Worm (Caenorhabditis elegans) whole organism, late embryonic: ENCODE measurements around the gene mdl-1.
A peak's percentile ranks its signal among the peaks of the same experiment; 100 is the strongest.

Source experiments
- F13H6.1 ChIP-seq: sonication (generic microtip); optimal IDR thresholded peaks from 2 replicates; lab custom pipeline; 2016; ENCODE audit warnings: missing genetic modification characterization, missing compliant biosample characterization
- K09A11.1 ChIP-seq: sonication (generic microtip); optimal IDR thresholded peaks from 2 replicates; lab custom pipeline; 2017; ENCODE audit warnings: antibody characterized with exemption, mild to moderate bottlenecking, missing genetic modification characterization, missing compliant biosample characterization; ENCODE audit not compliant: insufficient read depth
- ama-1 ChIP-seq: fragments of 150-350 bp; optimal IDR thresholded peaks from 2 replicates; lab custom pipeline; 2014
- ceh-18 ChIP-seq: sonication (generic microtip); optimal IDR thresholded peaks from 2 replicates; lab custom pipeline; 2016; ENCODE audit warnings: missing genetic modification characterization, missing compliant biosample characterization
- ceh-2 ChIP-seq: sonication (generic microtip); optimal IDR thresholded peaks from 2 replicates; lab custom pipeline; 2016; ENCODE audit warnings: missing genotype, missing genetic modification characterization, missing compliant biosample characterization
- ceh-22 ChIP-seq: sonication (generic microtip); optimal IDR thresholded peaks from 2 replicates; lab custom pipeline; 2017; ENCODE audit warnings: missing biosample characterization, missing genetic modification characterization
- ceh-24 ChIP-seq: sonication (generic microtip); optimal IDR thresholded peaks from 2 replicates; lab custom pipeline; 2016; ENCODE audit warnings: mild to moderate bottlenecking, missing genetic modification characterization, missing compliant biosample characterization
- ceh-30 ChIP-seq: fragments of 150-350 bp; optimal IDR thresholded peaks from 2 replicates; lab custom pipeline; 2014; ENCODE audit warnings: missing biosample characterization, missing genetic modification characterization
- ceh-31 ChIP-seq: sonication (generic microtip); optimal IDR thresholded peaks from 2 replicates; lab custom pipeline; 2016; ENCODE audit warnings: missing genetic modification characterization, missing compliant biosample characterization
- ceh-34 ChIP-seq: sonication (generic microtip); optimal IDR thresholded peaks from 2 replicates; lab custom pipeline; 2016; ENCODE audit warnings: mild to moderate bottlenecking, missing genetic modification characterization, missing compliant biosample characterization
- ceh-45 ChIP-seq: fragments of 200-800 bp; sonication (Bioruptor generic); IDR thresholded peaks from 2 replicates; pipeline ENCODE4 v1.3.6; 2022; ENCODE audit warnings: missing genetic modification reagents, missing genetic modification characterization, missing compliant biosample characterization
- ceh-9 ChIP-seq: sonication (generic microtip); optimal IDR thresholded peaks from 2 replicates; lab custom pipeline; 2016; ENCODE audit warnings: mild to moderate bottlenecking, missing genetic modification characterization, inconsistent platforms, missing compliant biosample characterization
- dve-1 ChIP-seq: sonication (generic microtip); optimal IDR thresholded peaks from 2 replicates; lab custom pipeline; 2017; ENCODE audit warnings: antibody characterized with exemption, mild to moderate bottlenecking, missing genetic modification characterization, missing compliant biosample characterization
- elt-2 ChIP-seq: sonication (generic microtip); optimal IDR thresholded peaks from 2 replicates; lab custom pipeline; 2016; ENCODE audit warnings: missing genetic modification reagents, missing genetic modification characterization, missing compliant biosample characterization
- eyg-1 ChIP-seq: sonication (generic microtip); optimal IDR thresholded peaks from 2 replicates; lab custom pipeline; 2016; ENCODE audit warnings: missing genotype, missing genetic modification characterization, missing compliant biosample characterization
- fax-1 ChIP-seq: sonication (generic microtip); optimal IDR thresholded peaks from 2 replicates; lab custom pipeline; 2016; ENCODE audit warnings: missing genotype, missing genetic modification characterization, missing compliant biosample characterization
- fkh-10 ChIP-seq: fragments of 150-350 bp; optimal IDR thresholded peaks from 2 replicates; lab custom pipeline; 2014; ENCODE audit warnings: missing biosample characterization, missing genetic modification reagents, missing genetic modification characterization
- fkh-6 ChIP-seq: sonication (generic microtip); optimal IDR thresholded peaks from 2 replicates; lab custom pipeline; 2016; ENCODE audit warnings: missing genetic modification characterization, missing compliant biosample characterization
- gmeb-2 ChIP-seq: sonication (generic microtip); optimal IDR thresholded peaks from 2 replicates; lab custom pipeline; 2016; ENCODE audit warnings: missing genetic modification characterization, inconsistent platforms, missing compliant biosample characterization
- hlh-15 ChIP-seq: sonication (generic microtip); optimal IDR thresholded peaks from 2 replicates; lab custom pipeline; 2016; ENCODE audit warnings: missing genetic modification characterization, missing compliant biosample characterization
- hlh-30 ChIP-seq: sonication (generic microtip); optimal IDR thresholded peaks from 2 replicates; lab custom pipeline; 2017; ENCODE audit warnings: antibody characterized with exemption, missing genetic modification characterization, missing compliant biosample characterization; ENCODE audit not compliant: insufficient read depth
- hlh-6 ChIP-seq: sonication (generic microtip); optimal IDR thresholded peaks from 2 replicates; lab custom pipeline; 2016; ENCODE audit warnings: missing genotype, missing genetic modification characterization, missing compliant biosample characterization
- hlh-8 ChIP-seq: sonication (generic microtip); optimal IDR thresholded peaks from 2 replicates; lab custom pipeline; 2016; ENCODE audit warnings: missing genotype, missing genetic modification characterization, missing compliant biosample characterization
- lin-11 ChIP-seq: fragments of 200-800 bp; sonication (Bioruptor generic); optimal IDR thresholded peaks from 2 replicates; lab custom pipeline; 2018; ENCODE audit warnings: mild to moderate bottlenecking, missing genetic modification characterization, missing compliant biosample characterization
- nfya-1 ChIP-seq: sonication (generic microtip); optimal IDR thresholded peaks from 2 replicates; lab custom pipeline; 2017; ENCODE audit warnings: missing genetic modification characterization, mild to moderate bottlenecking, missing compliant biosample characterization, antibody characterized with exemption, moderate library complexity
- odd-2 ChIP-seq: sonication (generic microtip); optimal IDR thresholded peaks from 2 replicates; lab custom pipeline; 2017; ENCODE audit warnings: antibody characterized with exemption, mild to moderate bottlenecking, missing genetic modification characterization, missing compliant biosample characterization
- pha-4 ChIP-seq: fragments of 150-350 bp; optimal IDR thresholded peaks from 2 replicates; lab custom pipeline; 2018; ENCODE audit warnings: missing biosample characterization, missing genetic modification reagents, missing genetic modification characterization
- ref-2 ChIP-seq: sonication (generic microtip); optimal IDR thresholded peaks from 2 replicates; lab custom pipeline; 2016; ENCODE audit warnings: missing genetic modification characterization, missing compliant biosample characterization
- rnt-1 ChIP-seq: sonication (generic microtip); optimal IDR thresholded peaks from 2 replicates; lab custom pipeline; 2016; ENCODE audit warnings: missing genetic modification characterization, missing compliant biosample characterization
- sdc-2 ChIP-seq: sonication (generic microtip); optimal IDR thresholded peaks from 2 replicates; lab custom pipeline; 2016; ENCODE audit warnings: missing genotype, missing genetic modification characterization, missing compliant biosample characterization
- syd-9 ChIP-seq: sonication (generic microtip); optimal IDR thresholded peaks from 2 replicates; lab custom pipeline; 2016; ENCODE audit warnings: mild to moderate bottlenecking, missing genetic modification characterization, moderate library complexity, missing compliant biosample characterization
- ttx-3 ChIP-seq: sonication (generic microtip); optimal IDR thresholded peaks from 2 replicates; lab custom pipeline; 2016; ENCODE audit warnings: missing genetic modification reagents, missing genetic modification characterization, missing compliant biosample characterization
- unc-55 ChIP-seq: sonication (generic microtip); optimal IDR thresholded peaks from 2 replicates; lab custom pipeline; 2017; ENCODE audit warnings: missing biosample characterization, missing genetic modification reagents, missing genetic modification characterization
- zip-5 ChIP-seq: sonication (generic microtip); optimal IDR thresholded peaks from 2 replicates; lab custom pipeline; 2016; ENCODE audit warnings: missing genetic modification characterization, missing compliant biosample characterization

mdl-1 gene

DNA sequence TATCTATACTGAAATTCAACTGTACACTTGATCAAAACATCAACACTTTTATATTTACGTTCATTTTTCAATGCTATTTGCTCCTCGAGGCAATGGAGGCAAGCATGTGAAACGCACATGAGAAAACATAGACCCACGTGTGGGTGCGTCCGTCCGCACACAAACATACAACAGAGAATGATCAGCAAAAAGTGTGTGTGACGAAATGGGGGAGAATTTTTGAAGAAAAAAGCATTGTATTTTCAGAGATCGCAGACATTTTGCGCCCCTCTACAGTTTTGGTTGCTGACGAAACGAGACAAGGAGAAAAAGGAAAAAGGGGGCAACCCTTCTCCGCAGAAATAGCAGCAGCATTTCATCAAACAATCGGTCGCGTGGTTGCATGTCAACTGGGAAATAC, 8.0 kb downstream of the mdl-1 start (continued):
- TF ChIP-seq unc-55 (peak; percentile 26), ceh-34 (tag; lab: Kevin White, UChicago) (no peak), ceh-31 (tag; lab: Kevin White, UChicago) (no peak), fax-1 (tag; lab: Kevin White, UChicago) (no peak), hlh-8 (tag; lab: Kevin White, UChicago) (no peak), nfya-1 (tag; lab: Kevin White, UChicago) (peak; percentile 48), hlh-30 (tag; lab: Kevin White, UChicago) (peak; percentile 11), dve-1 (tag; lab: Kevin White, UChicago) (peak; percentile 50), lin-11 (tag; lab: Kevin White, UChicago) (no peak), F13H6.1 (tag; lab: Kevin White, UChicago) (peak; percentile 32), ama-1 (lab: Kevin White, UChicago) (no peak), K09A11.1 (peak; percentile 4), elt-2 (peak; percentile 7), ttx-3 (no peak), rnt-1 (tag; lab: Kevin White, UChicago) (no peak), ceh-9 (no peak), sdc-2 (tag; lab: Kevin White, UChicago) (no peak), ceh-22 (tag; lab: Kevin White, UChicago) (no peak)

DNA sequence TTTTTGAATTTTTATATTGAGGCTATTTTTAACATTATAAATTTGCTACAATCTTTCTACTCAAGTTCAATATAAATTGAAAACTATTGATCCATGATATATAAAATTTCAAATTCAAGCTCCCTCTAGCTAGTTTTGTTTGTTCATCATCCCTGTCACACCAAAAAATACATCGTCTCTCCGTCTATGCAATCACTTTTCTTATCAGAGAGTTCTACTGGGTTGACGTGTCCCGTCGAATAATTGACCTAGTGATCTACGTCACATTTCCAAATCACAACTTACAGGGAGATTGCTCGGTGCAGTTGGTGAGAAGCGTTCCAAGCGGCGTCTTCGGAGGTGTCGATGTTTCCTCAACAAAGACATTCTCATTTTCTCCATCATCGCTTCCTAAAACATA, 19.1 kb downstream of the mdl-1 start:
- TF ChIP-seq pha-4 (tag; lab: Kevin White, UChicago) (no peak), zip-5 (no peak), dve-1 (tag; lab: Kevin White, UChicago) (no peak), hlh-15 (tag; lab: Kevin White, UChicago) (no peak), ceh-45 (GFP tag; lab: Robert Waterston, UW) (no peak)

DNA sequence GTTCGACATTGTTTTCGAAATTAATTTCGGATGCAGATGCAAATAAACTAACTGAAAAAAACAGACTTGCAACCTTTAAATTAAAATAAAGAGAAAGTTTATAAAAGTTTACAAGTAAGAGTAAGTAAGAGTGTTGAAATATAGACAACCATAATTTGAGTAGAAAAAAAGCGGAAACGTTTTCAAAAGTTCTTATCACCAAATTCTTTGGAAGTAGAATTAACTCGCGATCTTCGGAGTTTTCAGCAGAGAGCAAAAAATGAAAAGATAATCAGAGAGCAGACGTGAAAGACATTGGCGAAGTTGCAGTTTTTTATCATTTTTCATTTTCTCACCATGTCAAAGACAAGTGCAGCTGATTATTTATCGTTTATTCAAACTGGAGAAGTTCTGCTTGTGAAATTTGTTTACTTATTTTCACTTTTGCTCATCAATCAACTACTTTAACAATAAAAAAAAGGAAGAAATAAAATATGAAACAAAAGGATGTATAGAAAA, 19.6 kb downstream of the mdl-1 start, which contains the start of gene abts-4:
TSS of gene abts-4 (minus strand) at position 51 of the 498 bp plus-strand sequence.
- no peak for TF ChIP-seq lin-11 (tag; lab: Kevin White, UChicago)
- no peak for TF ChIP-seq gmeb-2
- no peak for TF ChIP-seq ceh-2 (tag; lab: Kevin White, UChicago)
- no peak for TF ChIP-seq eyg-1
- no peak for TF ChIP-seq nfya-1 (tag; lab: Kevin White, UChicago)
- TF ChIP-seq ceh-24 (tag; lab: Kevin White, UChicago): no peak
- TF ChIP-seq odd-2: no peak
- no peak for TF ChIP-seq ceh-18 (tag; lab: Kevin White, UChicago)

DNA sequence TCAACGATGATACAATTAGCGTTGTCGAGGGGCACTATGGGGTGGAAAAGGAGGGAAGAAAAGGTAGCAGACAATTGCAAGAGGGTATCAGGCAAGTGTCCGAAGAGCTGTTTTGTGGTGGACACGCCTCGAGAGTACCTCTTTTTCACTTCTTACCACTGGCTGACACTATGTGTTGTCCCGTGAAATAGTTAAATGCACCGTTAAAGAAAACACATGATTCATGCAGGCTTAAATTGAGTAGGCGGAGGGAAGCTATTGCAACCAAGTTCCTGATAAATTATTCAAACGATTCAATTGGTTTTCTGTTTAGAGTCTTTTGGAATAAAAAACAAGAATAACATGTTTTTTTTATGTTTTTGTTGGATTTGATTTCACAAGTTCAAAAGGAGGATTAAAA, 35.9 kb downstream of the mdl-1 start, which contains the start of gene irk-1:
TSS of gene irk-1 (minus strand) at position 101 of the 400 bp plus-strand sequence.
- TF ChIP-seq fax-1 (tag; lab: Kevin White, UChicago) (no peak), ceh-24 (tag; lab: Kevin White, UChicago) (no peak), ref-2 (tag; lab: Kevin White, UChicago) (no peak), hlh-6 (no peak), syd-9 (tag; lab: Kevin White, UChicago) (no peak), K09A11.1 (no peak)
- TF ChIP-seq, all 69 proteins: peak for 0

DNA sequence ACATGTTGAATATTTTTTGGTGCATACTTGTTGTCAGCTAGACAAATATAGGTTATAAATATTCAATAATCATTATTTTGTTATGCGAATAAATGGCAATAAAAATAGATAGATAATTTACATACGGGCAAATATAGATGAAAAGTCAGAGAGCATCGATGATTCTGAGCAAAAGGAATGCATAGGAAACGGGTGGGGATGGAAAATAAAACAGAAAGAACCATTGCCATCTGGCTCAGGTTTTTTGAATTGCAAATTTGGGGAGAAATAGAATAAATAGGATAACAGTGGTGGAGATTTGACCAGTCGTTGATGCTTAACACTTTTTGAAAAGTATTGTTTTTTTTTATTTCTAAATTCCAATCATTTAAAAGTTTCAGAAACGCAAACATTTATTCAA, 40.7 kb downstream of the mdl-1 start, which contains the start of gene idpp-6:
TSS of gene idpp-6 (plus strand) at position 301 of the 400 bp plus-strand sequence.
- TF ChIP-seq ceh-24 (tag; lab: Kevin White, UChicago): no peak
- TF ChIP-seq fkh-10: no peak
- no peak for TF ChIP-seq ceh-30 (tag; lab: Kevin White, UChicago)
- no peak for TF ChIP-seq F13H6.1 (tag; lab: Kevin White, UChicago)
- TF ChIP-seq ceh-22 (tag; lab: Kevin White, UChicago): no peak
- no peak for TF ChIP-seq hlh-6
- no peak for TF ChIP-seq ref-2 (tag; lab: Kevin White, UChicago)
- TF ChIP-seq fkh-6 (tag; lab: Kevin White, UChicago): no peak
